Fruit fly (Drosophila melanogaster) whole organism, embryonic: ENCODE measurements around the gene Ythdc1.

ENCODE experiments used
- Adf1 ChIP-seq: fragments of 200-800 bp; sonication (Bioruptor generic); IDR thresholded peaks from 2 replicates; pipeline ENCODE4 v1.3.6; 2022; ENCODE audit warnings: missing biosample characterization, missing genetic modification characterization
- Asciz ChIP-seq: fragments of 200-800 bp; sonication (Bioruptor generic); optimal IDR thresholded peaks from 2 replicates; lab custom pipeline; 2017; ENCODE audit warnings: missing biosample characterization, mild to moderate bottlenecking, missing genetic modification characterization, missing genetic modification reagents
- Atf6 ChIP-seq: fragments of 200-800 bp; sonication (Bioruptor generic); IDR thresholded peaks from 2 replicates; pipeline ENCODE4 v1.3.6; 2022; ENCODE audit warnings: missing biosample characterization, missing genetic modification characterization
- BEAF-32 ChIP-seq: fragments of 200-800 bp; sonication (Bioruptor generic); optimal IDR thresholded peaks from 3 replicates; lab custom pipeline; 2017; ENCODE audit warnings: missing biosample characterization, missing genetic modification characterization, mild to moderate bottlenecking, moderate library complexity, missing genetic modification reagents
- CG10366 ChIP-seq: fragments of 200-800 bp; sonication (Bioruptor generic); IDR thresholded peaks from 2 replicates; pipeline ENCODE4 v1.3.6; 2022; ENCODE audit warnings: missing biosample characterization, missing genetic modification characterization
- CG10543 ChIP-seq: fragments of 200-800 bp; sonication (Bioruptor generic); optimal IDR thresholded peaks from 3 replicates; lab custom pipeline; 2017; ENCODE audit warnings: missing biosample characterization, mild to moderate bottlenecking, missing genetic modification characterization, moderate library complexity
- CG11085 ChIP-seq: fragments of 200-800 bp; sonication (Bioruptor generic); IDR thresholded peaks from 2 replicates; pipeline ENCODE4 v1.3.6; 2022; ENCODE audit warnings: missing biosample characterization, missing genetic modification characterization
- CG11695 ChIP-seq: fragments of 200-800 bp; sonication (Bioruptor generic); IDR thresholded peaks from 3 replicates; pipeline ENCODE4 v1.3.6; 2022; ENCODE audit warnings: missing biosample characterization, missing genetic modification characterization
- CG13287 ChIP-seq: fragments of 200-800 bp; sonication (Bioruptor generic); IDR thresholded peaks from 2 replicates; pipeline ENCODE4 v1.3.6; 2022; ENCODE audit warnings: missing biosample characterization, missing genetic modification characterization; ENCODE audit not compliant: partially characterized antibody
- CG14050 ChIP-seq: fragments of 200-800 bp; sonication (Bioruptor generic); IDR thresholded peaks from 3 replicates; pipeline ENCODE4 v1.3.6; 2022; ENCODE audit warnings: missing biosample characterization, missing genetic modification characterization
- CG1603 ChIP-seq: fragments of 200-800 bp; sonication (Bioruptor generic); optimal IDR thresholded peaks from 2 replicates; lab custom pipeline; 2019; ENCODE audit warnings: missing biosample characterization, mild to moderate bottlenecking, missing genetic modification characterization, moderate library complexity
- CG18764 ChIP-seq: fragments of 200-800 bp; sonication (Bioruptor generic); optimal IDR thresholded peaks from 3 replicates; lab custom pipeline; 2016; ENCODE audit warnings: missing biosample characterization, missing genetic modification characterization
- CG2199 ChIP-seq: fragments of 200-800 bp; sonication (Bioruptor generic); IDR thresholded peaks from 3 replicates; pipeline ENCODE4 v1.3.6; 2022; ENCODE audit warnings: missing biosample characterization, missing genetic modification characterization
- CG2712 ChIP-seq: fragments of 200-800 bp; optimal IDR thresholded peaks from 3 replicates; lab custom pipeline; 2019; ENCODE audit warnings: missing biosample characterization, mild to moderate bottlenecking, missing genetic modification characterization, moderate library complexity
- CG31224 ChIP-seq: fragments of 200-800 bp; sonication (Bioruptor generic); IDR thresholded peaks from 2 replicates; pipeline ENCODE4 v1.3.6; 2022; ENCODE audit warnings: missing biosample characterization, missing genetic modification characterization
- CG32767 ChIP-seq: fragments of 200-800 bp; sonication (Bioruptor generic); IDR thresholded peaks from 2 replicates; pipeline ENCODE4 v1.3.6; 2022; ENCODE audit warnings: missing biosample characterization, missing genetic modification characterization
- CG3281 ChIP-seq: fragments of 200-800 bp; sonication (Bioruptor generic); optimal IDR thresholded peaks from 3 replicates; lab custom pipeline; 2017; ENCODE audit warnings: missing biosample characterization, mild to moderate bottlenecking, missing genetic modification characterization
- CG4360 ChIP-seq: fragments of 200-800 bp; sonication (Bioruptor generic); IDR thresholded peaks from 2 replicates; pipeline ENCODE4 v1.3.6; 2022; ENCODE audit warnings: missing biosample characterization, missing genetic modification characterization
- CG4820 ChIP-seq: fragments of 200-800 bp; sonication (Bioruptor generic); optimal IDR thresholded peaks from 3 replicates; lab custom pipeline; 2016; ENCODE audit warnings: missing biosample characterization, missing genetic modification characterization
- CG5245 ChIP-seq: fragments of 200-800 bp; sonication (Bioruptor generic); optimal IDR thresholded peaks from 3 replicates; lab custom pipeline; 2016; ENCODE audit warnings: missing biosample characterization, missing genetic modification characterization
- CG6765 ChIP-seq: fragments of 200-800 bp; sonication (Bioruptor generic); optimal IDR thresholded peaks from 3 replicates; lab custom pipeline; 2017; ENCODE audit warnings: missing biosample characterization, mild to moderate bottlenecking, missing genetic modification characterization
- CG6813 ChIP-seq: fragments of 200-800 bp; sonication (Bioruptor generic); optimal IDR thresholded peaks from 2 replicates; lab custom pipeline; 2017; ENCODE audit warnings: missing biosample characterization, missing genetic modification characterization, mild to moderate bottlenecking, moderate library complexity, missing genetic modification reagents
- CG7745 ChIP-seq: fragments of 200-800 bp; sonication (Bioruptor generic); optimal IDR thresholded peaks from 2 replicates; lab custom pipeline; 2018; ENCODE audit warnings: missing biosample characterization, mild to moderate bottlenecking, missing genetic modification characterization, moderate library complexity
- CG9727 ChIP-seq: fragments of 200-800 bp; sonication (Bioruptor generic); optimal IDR thresholded peaks from 3 replicates; lab custom pipeline; 2017; ENCODE audit warnings: missing biosample characterization, mild to moderate bottlenecking, missing genetic modification characterization
- CHES-1-like ChIP-seq: fragments of 200-800 bp; sonication (Bioruptor generic); optimal IDR thresholded peaks from 2 replicates; lab custom pipeline; 2016; ENCODE audit warnings: missing biosample characterization, missing genetic modification characterization
- E2f1 ChIP-seq: fragments of 200-800 bp; sonication (Bioruptor generic); IDR thresholded peaks from 2 replicates; pipeline ENCODE4 v1.3.6; 2022; ENCODE audit warnings: missing biosample characterization, missing genetic modification characterization
- Ets97D ChIP-seq: fragments of 200-800 bp; sonication (Bioruptor generic); optimal IDR thresholded peaks from 3 replicates; lab custom pipeline; 2016; ENCODE audit warnings: missing biosample characterization, missing genetic modification characterization
- H2.0 ChIP-seq: fragments of 200-800 bp; sonication (Bioruptor generic); IDR thresholded peaks from 2 replicates; pipeline ENCODE4 v1.3.6; 2022; ENCODE audit warnings: missing biosample characterization, missing genetic modification characterization
- Med ChIP-seq: fragments of 200-800 bp; sonication (Bioruptor generic); peaks from one replicate; lab custom pipeline; 2016; ENCODE audit warnings: missing biosample characterization, missing genetic modification characterization, mild to moderate bottlenecking, inconsistent platforms, moderate library complexity
- Optix ChIP-seq: fragments of 200-800 bp; sonication (Bioruptor generic); IDR thresholded peaks from 3 replicates; pipeline ENCODE4 v1.3.6; 2022; ENCODE audit warnings: missing biosample characterization, missing genetic modification characterization
- Pdp1 ChIP-seq, 2 experiments: fragments of 200-800 bp; sonication (Bioruptor generic); optimal IDR thresholded peaks; 3 replicates each; lab custom pipeline; 2016; ENCODE audit warnings: missing biosample characterization in 2 of 2, missing genetic modification characterization in 2 of 2, mild to moderate bottlenecking in 1 of 2, moderate library complexity in 1 of 2
- Rfx ChIP-seq: fragments of 200-800 bp; sonication (Bioruptor generic); IDR thresholded peaks from 2 replicates; pipeline ENCODE4 v1.3.6; 2022; ENCODE audit warnings: missing biosample characterization, missing genetic modification characterization
- ase ChIP-seq: fragments of 200-800 bp; sonication (Bioruptor generic); IDR thresholded peaks from 3 replicates; pipeline ENCODE4 v1.3.6; 2022; ENCODE audit warnings: missing biosample characterization, missing genetic modification characterization
- bigmax ChIP-seq: fragments of 200-800 bp; sonication (Bioruptor generic); optimal IDR thresholded peaks from 2 replicates; lab custom pipeline; 2018; ENCODE audit warnings: missing biosample characterization, mild to moderate bottlenecking, missing genetic modification characterization
- chinmo ChIP-seq: fragments of 200-800 bp; sonication (Bioruptor generic); IDR thresholded peaks from 4 replicates; pipeline ENCODE4 v1.3.6; 2022; ENCODE audit warnings: missing biosample characterization, missing genetic modification characterization; ENCODE audit not compliant: partially characterized antibody
- ci ChIP-seq: fragments of 200-800 bp; sonication (Bioruptor generic); IDR thresholded peaks from 3 replicates; pipeline ENCODE4 v1.3.6; 2022; ENCODE audit warnings: missing biosample characterization, missing genetic modification characterization
- gcm ChIP-seq: fragments of 200-800 bp; sonication (Bioruptor generic); optimal IDR thresholded peaks from 2 replicates; lab custom pipeline; 2019; ENCODE audit warnings: missing biosample characterization, mild to moderate bottlenecking, missing genetic modification characterization, moderate library complexity
- hb ChIP-seq: fragments of 200-800 bp; sonication (Bioruptor generic); IDR thresholded peaks from 3 replicates; pipeline ENCODE4 v1.3.6; 2022; ENCODE audit warnings: missing biosample characterization, missing genetic modification characterization; ENCODE audit not compliant: partially characterized antibody
- kni ChIP-seq: fragments of 200-800 bp; sonication (Bioruptor generic); optimal IDR thresholded peaks from 3 replicates; lab custom pipeline; 2017; ENCODE audit warnings: mild to moderate bottlenecking, missing biosample characterization, missing genetic modification reagents, missing genetic modification characterization
- nom ChIP-seq: fragments of 200-800 bp; sonication (Bioruptor generic); optimal IDR thresholded peaks from 2 replicates; lab custom pipeline; 2017; ENCODE audit warnings: missing biosample characterization, missing genetic modification characterization, mild to moderate bottlenecking, moderate library complexity, missing genetic modification reagents
- otp ChIP-seq: fragments of 200-800 bp; sonication (Bioruptor generic); IDR thresholded peaks from 3 replicates; pipeline ENCODE4, ENCODE4 v1.3.6; 2022; ENCODE audit warnings: missing biosample characterization, missing genetic modification characterization
- seq ChIP-seq: fragments of 200-800 bp; sonication (Bioruptor generic); IDR thresholded peaks from 2 replicates; pipeline ENCODE4 v1.3.6; 2022; ENCODE audit warnings: missing biosample characterization, missing genetic modification characterization
- slbo ChIP-seq: fragments of 200-800 bp; sonication (Bioruptor generic); IDR thresholded peaks from 2 replicates; pipeline ENCODE4 v1.3.6; 2022; ENCODE audit warnings: missing biosample characterization, missing genetic modification characterization
- sqz ChIP-seq: fragments of 200-800 bp; sonication (Bioruptor generic); optimal IDR thresholded peaks from 3 replicates; lab custom pipeline; 2018; ENCODE audit warnings: missing biosample characterization, mild to moderate bottlenecking, missing genetic modification characterization
- twi ChIP-seq: fragments of 200-800 bp; optimal IDR thresholded peaks from 2 replicates; lab custom pipeline; 2019; ENCODE audit warnings: missing biosample characterization, mild to moderate bottlenecking, missing genetic modification characterization, moderate library complexity
- vvl ChIP-seq: fragments of 200-800 bp; sonication (Bioruptor generic); IDR thresholded peaks from 2 replicates; pipeline ENCODE4 v1.3.6; 2022; ENCODE audit warnings: missing biosample characterization, missing genetic modification characterization
- z ChIP-seq: fragments of 200-800 bp; sonication (Bioruptor generic); IDR thresholded peaks from 3 replicates; pipeline ENCODE4 v1.3.6; 2022; ENCODE audit warnings: missing biosample characterization, missing genetic modification characterization
- zfh2 ChIP-seq: fragments of 200-800 bp; sonication (Bioruptor generic); optimal IDR thresholded peaks from 2 replicates; lab custom pipeline; 2016; ENCODE audit warnings: missing biosample characterization, missing genetic modification characterization

Gene Ythdc1

dm6 chr3L:3388708-3389665 is 15.0 kb upstream of the Ythdc1 start (continued):
- TF ChIP-seq E2f1 (GFP tag; lab: Robert Waterston, UW) (no peak), CG18764 (GFP tag; lab: Kevin White, UChicago) (no peak), CG5245 (GFP tag; lab: Kevin White, UChicago) (no peak)

dm6 chr3L:3387619-3388018 is 13.6 kb upstream of the Ythdc1 start:
- TF ChIP-seq CG2712 (peak; percentile 90), H2.0 (no peak), vvl (GFP tag; lab: Robert Waterston, UW) (peak; percentile 83), CG13287 (no peak), Asciz (no peak), Atf6 (no peak), BEAF-32 (GFP tag; lab: Kevin White, UChicago) (no peak), CG11695 (GFP tag; lab: Robert Waterston, UW) (no peak), CG32767 (GFP tag; lab: Robert Waterston, UW) (no peak), CG4820 (no peak), CG6765 (GFP tag; lab: Kevin White, UChicago) (no peak), twi (peak; percentile 23), CG31224 (GFP tag; lab: Robert Waterston, UW) (no peak), hb (GFP tag; lab: Robert Waterston, UW) (no peak), z (no peak), CG14050 (GFP tag; lab: Robert Waterston, UW) (no peak), ase (GFP tag; lab: Robert Waterston, UW) (no peak), Optix (no peak), zfh2 (GFP tag; lab: Kevin White, UChicago) (no peak), CG9727 (no peak), CG1603 (tag; lab: Kevin White, UChicago) (no peak), CG4360 (peak; percentile 98), Pdp1 (GFP tag; optimal IDR thresholded peaks at IDR 0.05; lab: Kevin White, UChicago) (peak in 1 of 2 experiments; percentile 26), CG6813 (no peak), CG10366 (GFP tag; lab: Robert Waterston, UW) (no peak), kni (GFP tag; lab: Kevin White, UChicago) (peak; percentile 9), otp (GFP tag; lab: Robert Waterston, UW) (no peak), CG11085 (GFP tag; lab: Robert Waterston, UW) (no peak)

dm6 chr3L:3386730-3387129 is 12.8 kb upstream of the Ythdc1 start:
- no peak for TF ChIP-seq CHES-1-like (GFP tag; lab: Kevin White, UChicago)
- TF ChIP-seq sqz (GFP tag; lab: Kevin White, UChicago), result peak; percentile 40
- TF ChIP-seq Adf1 (GFP tag; lab: Robert Waterston, UW), result peak; percentile 46
- peak; percentile 82 for TF ChIP-seq vvl (GFP tag; lab: Robert Waterston, UW)
- no peak for TF ChIP-seq bigmax (GFP tag; lab: Kevin White, UChicago)
- no peak for TF ChIP-seq Ets97D (GFP tag; lab: Kevin White, UChicago)
- no peak for TF ChIP-seq CG3281 (GFP tag; lab: Kevin White, UChicago)
- 0 out of 4 replicates have a peak, but pooled peaks have one; percentile 25 for TF ChIP-seq chinmo
- TF ChIP-seq slbo (GFP tag; lab: Robert Waterston, UW), result no peak
- 0 out of 2 replicates have a peak, but pooled peaks have one; percentile 5 for TF ChIP-seq seq
- 0 out of 3 replicates have a peak, but pooled peaks have one; percentile 31 for TF ChIP-seq ci (GFP tag; lab: Robert Waterston, UW)
- TF ChIP-seq Med (GFP tag; lab: Kevin White, UChicago), result peak; percentile 27
- peak; percentile 20 for TF ChIP-seq CG10543 (GFP tag; lab: Kevin White, UChicago)
- TF ChIP-seq gcm (GFP tag; lab: Kevin White, UChicago), result peak; percentile 68
- peak; percentile 62 for TF ChIP-seq CG7745 (tag; lab: Kevin White, UChicago)
- TF ChIP-seq nom (GFP tag; lab: Kevin White, UChicago), result peak; percentile 23
- TF ChIP-seq Rfx (GFP tag; lab: Robert Waterston, UW), result 0 out of 2 replicates have a peak, but pooled peaks have one; percentile 22
- peak; percentile 69; the same call in 2 of the 3 replicates for TF ChIP-seq CG2199 (GFP tag; lab: Robert Waterston, UW)
